Fruit fly (Drosophila melanogaster): ENCODE data around the gene hng3.

dm6 chr3L:697055-697427, 58.2 kb downstream of the hng3 start:
- TF ChIP-seq Myc (optimal IDR thresholded peaks at IDR 0.05) (no peak), Hr78 (GFP tag; optimal IDR thresholded peaks at IDR 0.05) (no peak), psq (GFP tag; optimal IDR thresholded peaks at IDR 0.05) (no peak), Dfd (GFP tag; optimal IDR thresholded peaks at IDR 0.05) (no peak), Dif (GFP tag; optimal IDR thresholded peaks at IDR 0.05; ENCODE audit: partially characterized antibody) (no peak), ey (GFP tag; optimal IDR thresholded peaks at IDR 0.05) (no peak), usp (GFP tag; optimal IDR thresholded peaks at IDR 0.05) (no peak)
